Worm (Caenorhabditis elegans) whole organism, L4 larva: ENCODE results near the gene ubxn-5.

Source experiments
- ama-1 ChIP-seq: fragments of 150-350 bp; optimal IDR thresholded peaks from 2 replicates; lab custom pipeline; 2014; ENCODE audit warnings: inconsistent platforms, mixed read lengths
- fos-1 ChIP-seq: fragments of 150-350 bp; optimal IDR thresholded peaks from 2 replicates; lab custom pipeline; 2014; ENCODE audit warnings: missing biosample characterization, missing genetic modification characterization
- lin-13 ChIP-seq: fragments of 150-350 bp; optimal IDR thresholded peaks from 2 replicates; lab custom pipeline; 2014; ENCODE audit warnings: missing biosample characterization, missing genetic modification reagents, missing genetic modification characterization
- lin-39 ChIP-seq: fragments of 150-350 bp; optimal IDR thresholded peaks from 2 replicates; lab custom pipeline; 2014; ENCODE audit warnings: missing biosample characterization, missing genetic modification reagents, missing genetic modification characterization
- mdt-29 ChIP-seq: fragments of 200-800 bp; sonication (Bioruptor generic); IDR thresholded peaks from 2 replicates; pipeline ENCODE4 v1.3.6; 2022; ENCODE audit warnings: missing genetic modification reagents, missing genetic modification characterization, missing compliant biosample characterization
- mep-1 ChIP-seq: fragments of 150-350 bp; sonication (generic microtip); optimal IDR thresholded peaks from 3 replicates; lab custom pipeline; 2014; ENCODE audit warnings: missing biosample characterization, missing genetic modification characterization
- nhr-237 ChIP-seq: sonication (generic microtip); optimal IDR thresholded peaks from 2 replicates; lab custom pipeline; 2017; ENCODE audit warnings: missing biosample characterization, missing genetic modification characterization
- nhr-6 ChIP-seq: fragments of 150-350 bp; optimal IDR thresholded peaks from 2 replicates; lab custom pipeline; 2014; ENCODE audit warnings: missing biosample characterization, missing genetic modification characterization
- nhr-77 ChIP-seq: fragments of 150-350 bp; optimal IDR thresholded peaks from 2 replicates; lab custom pipeline; 2014; ENCODE audit warnings: missing biosample characterization, missing genetic modification characterization
- pqm-1 ChIP-seq: sonication (generic microtip); optimal IDR thresholded peaks from 2 replicates; lab custom pipeline; 2017; ENCODE audit warnings: missing biosample characterization, missing genetic modification characterization
- saeg-2 ChIP-seq: fragments of 200-800 bp; sonication (Bioruptor generic); IDR thresholded peaks from 2 replicates; pipeline ENCODE4 v1.3.6; 2022; ENCODE audit warnings: missing genetic modification reagents, missing genetic modification characterization, missing compliant biosample characterization
- snpc-4 ChIP-seq: fragments of 150-350 bp; optimal IDR thresholded peaks from 2 replicates; lab custom pipeline; 2014; ENCODE audit warnings: missing biosample characterization, missing genetic modification characterization
- unc-62 ChIP-seq, 3 experiments: fragments of 150-350 bp in 1 of 3; sonication (generic microtip); optimal IDR thresholded peaks in 2 of 3; peaks in 1 of 3; 1 replicate in 1 of 3; 2 replicates in 2 of 3; lab custom pipeline; 2014 to 2017; ENCODE audit warnings: missing biosample characterization in 3 of 3, missing genetic modification characterization in 3 of 3, missing genetic modification reagents in 3 of 3, missing genotype in 1 of 3

- no peak for TF ChIP-seq nhr-237 (tag; lab: Kevin White, UChicago)
- no peak for TF ChIP-seq snpc-4 (tag; lab: Kevin White, UChicago)
- TF ChIP-seq unc-62 (GFP tag; optimal IDR thresholded peaks at IDR 0.05 in 1 of 2; lab: Kevin White, UChicago): no peak
- TF ChIP-seq unc-62 (tag; optimal IDR thresholded peaks at IDR 0.05; lab: Kevin White, UChicago): no peak
- TF ChIP-seq pqm-1: no peak
- no peak for TF ChIP-seq nhr-6 (tag; lab: Kevin White, UChicago)
- TF ChIP-seq mdt-29: no peak
- no peak for TF ChIP-seq lin-13 (GFP tag; lab: Kevin White, UChicago)
- TF ChIP-seq lin-39 (tag; lab: Kevin White, UChicago): no peak
- no peak for TF ChIP-seq saeg-2 (GFP tag; lab: Robert Waterston, UW)
- TF ChIP-seq ama-1 (lab: Kevin White, UChicago): no peak
- no peak for TF ChIP-seq mep-1 (tag; lab: Kevin White, UChicago)
- no peak for TF ChIP-seq fos-1 (tag; lab: Kevin White, UChicago)
- TF ChIP-seq nhr-77 (tag; lab: Kevin White, UChicago): no peak
These were observed 48.8 kb upstream of the ubxn-5 start for ce11 chrII:10283145-10283544.
